Worm (Caenorhabditis elegans): ENCODE results near the gene atg-13.

DNA sequence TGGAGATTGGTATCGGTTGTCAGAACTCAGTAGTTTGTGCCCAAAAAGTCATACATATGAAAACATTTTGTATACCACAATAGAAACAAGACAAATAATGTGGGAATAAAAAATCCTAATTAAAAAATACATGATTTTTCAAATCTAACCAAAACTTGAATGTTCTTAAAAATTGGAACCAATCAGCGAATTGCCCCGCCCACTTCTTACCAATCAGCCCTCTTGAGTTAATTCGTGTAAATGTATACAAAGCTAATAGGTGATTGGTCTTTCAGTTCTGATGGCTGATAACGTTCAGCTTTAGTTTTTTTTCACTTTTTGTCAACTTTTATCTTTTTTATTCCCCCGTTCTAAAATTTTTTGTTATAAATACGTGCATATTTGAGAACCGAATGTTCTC, 17.3 kb upstream of the atg-13 start:
- no peak for TF ChIP-seq W03F9.2 (tag; optimal IDR thresholded peaks at IDR 0.05)
- TF ChIP-seq dao-5 (tag; optimal IDR thresholded peaks at IDR 0.05): no peak
